Worm (Caenorhabditis elegans) whole organism, L4/young adult: Measurements from ENCODE around the gene mltn-5.

Experiments
- W03F9.2 ChIP-seq: fragments of 150-350 bp; optimal IDR thresholded peaks from 2 replicates; lab custom pipeline; 2014; ENCODE audit warnings: missing biosample characterization, missing genetic modification characterization
- dao-5 ChIP-seq: sonication (generic microtip); optimal IDR thresholded peaks from 2 replicates; lab custom pipeline; 2016; ENCODE audit warnings: missing genotype, missing genetic modification characterization, moderate library complexity, missing compliant biosample characterization
- him-1 ChIP-seq: sonication (generic microtip); optimal IDR thresholded peaks from 2 replicates; lab custom pipeline; 2016; ENCODE audit warnings: missing genotype, missing genetic modification reagents, missing genetic modification characterization, missing compliant biosample characterization

The mltn-5 gene

DNA sequence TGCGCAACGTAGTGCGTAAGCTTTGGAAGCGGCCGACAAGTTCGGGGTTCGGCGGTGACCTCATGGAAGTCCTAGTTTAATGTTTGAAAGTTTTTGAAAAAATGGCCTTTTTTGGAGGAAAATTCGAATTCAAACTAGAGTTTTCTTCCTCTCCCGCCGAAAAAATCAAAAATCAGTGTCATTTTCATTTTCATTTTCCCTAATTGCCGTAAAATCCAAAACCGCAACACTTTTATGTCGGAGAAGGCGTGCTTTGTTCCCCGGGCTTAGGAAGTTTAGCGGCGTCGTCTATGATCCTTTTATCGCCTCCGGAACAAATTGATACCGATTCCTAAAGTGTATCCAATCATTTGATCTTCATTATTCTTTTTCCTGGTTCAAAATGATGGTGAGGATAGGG lies at the start of gene mltn-5:
mltn-5 (plus strand) TSS at position 301 of the 400 bp plus-strand sequence.
- TF ChIP-seq dao-5 (tag; lab: Kevin White, UChicago): no peak
- no peak for TF ChIP-seq W03F9.2 (tag; lab: Kevin White, UChicago)
- TF ChIP-seq him-1 (tag; lab: Kevin White, UChicago): no peak

ce11 chrII:13875734-13876133 lies 49.3 kb upstream of the mltn-5 start, which contains the start of gene ing-3:
TSS of gene ing-3 (plus strand) at chrII:13876034.
- TF ChIP-seq W03F9.2 (tag; lab: Kevin White, UChicago) (no peak), dao-5 (tag; lab: Kevin White, UChicago) (no peak), him-1 (tag; lab: Kevin White, UChicago) (no peak)

DNA sequence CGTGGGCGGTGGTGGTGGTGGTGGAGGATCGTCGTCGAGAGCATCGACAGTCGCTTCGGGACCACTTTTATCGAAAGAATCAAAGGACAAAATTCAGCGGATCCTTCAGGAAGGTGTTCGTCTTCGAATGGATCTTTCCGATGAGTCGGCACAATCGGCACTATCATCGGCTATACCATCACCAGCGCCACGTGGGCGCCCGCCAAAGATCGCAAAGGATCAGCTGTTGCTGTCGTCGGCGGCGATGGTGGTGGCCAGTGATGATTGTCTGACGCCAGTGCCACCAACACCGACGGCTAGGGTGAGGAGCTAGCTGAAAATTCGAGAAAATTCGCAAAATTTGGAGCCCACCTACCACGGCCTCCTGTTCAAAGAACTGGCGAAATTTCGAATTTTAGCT lies 47.0 kb upstream of the mltn-5 start:
- TF ChIP-seq W03F9.2 (tag; lab: Kevin White, UChicago) (no peak), dao-5 (tag; lab: Kevin White, UChicago) (no peak), him-1 (tag; lab: Kevin White, UChicago) (no peak)

- TF ChIP-seq dao-5 (tag; lab: Kevin White, UChicago) (no peak), W03F9.2 (tag; lab: Kevin White, UChicago) (no peak), him-1 (tag; lab: Kevin White, UChicago) (no peak)
Measured at ce11 chrII:13879589-13879988, 45.4 kb upstream of the mltn-5 start.

DNA sequence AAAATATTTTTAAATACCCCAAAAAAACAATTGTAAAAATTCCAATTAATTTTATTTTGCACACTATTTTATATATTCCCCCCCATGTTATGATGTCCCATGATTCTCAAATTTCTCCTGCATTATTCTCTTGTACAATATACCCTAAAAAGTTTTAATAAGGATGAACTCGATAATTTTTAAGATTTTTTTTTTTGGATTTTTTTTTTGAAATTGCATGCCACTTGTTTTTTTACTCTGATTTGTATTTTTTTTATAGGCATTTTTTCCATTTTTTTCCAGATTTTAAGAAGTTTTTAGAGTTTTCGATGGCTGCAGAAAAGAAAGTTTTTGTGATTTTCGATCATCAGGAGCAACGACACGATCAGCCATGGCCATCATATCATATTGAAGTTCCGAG lies 42.6 kb upstream of the mltn-5 start, which contains the start of gene hda-10:
hda-10 (plus strand) TSS at position 301 of the 400 bp plus-strand sequence.
- no peak for TF ChIP-seq dao-5 (tag; lab: Kevin White, UChicago)
- TF ChIP-seq him-1 (tag; lab: Kevin White, UChicago): no peak
- TF ChIP-seq W03F9.2 (tag; lab: Kevin White, UChicago): no peak

DNA sequence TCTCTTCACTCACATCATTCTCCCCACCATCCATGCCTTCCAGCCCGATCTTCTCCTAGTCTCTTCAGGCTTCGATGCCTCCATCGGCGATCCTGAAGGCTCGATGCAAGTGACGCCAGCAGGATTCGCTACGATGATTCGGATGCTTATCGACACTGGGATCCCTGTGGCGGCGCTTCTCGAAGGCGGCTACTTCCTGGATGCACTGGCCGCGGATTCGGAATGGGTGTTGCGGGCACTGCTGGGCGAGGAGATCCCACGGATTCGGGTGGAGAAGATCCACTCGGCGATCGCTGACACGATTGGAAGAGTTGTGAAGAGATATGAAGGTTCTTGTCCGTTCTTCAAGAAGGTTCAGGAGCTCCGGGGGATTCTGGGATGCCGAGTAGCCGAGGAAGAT lies 38.6 kb upstream of the mltn-5 start:
- TF ChIP-seq dao-5 (tag; lab: Kevin White, UChicago) (no peak), him-1 (tag; lab: Kevin White, UChicago) (no peak), W03F9.2 (tag; lab: Kevin White, UChicago) (no peak)

- TF ChIP-seq dao-5 (tag; lab: Kevin White, UChicago) (no peak), W03F9.2 (tag; lab: Kevin White, UChicago) (peak; percentile 51)
Measured at ce11 chrII:13888278-13888677, 36.7 kb upstream of the mltn-5 start, which contains the start of gene mcd-1. TSS of gene mcd-1 (plus strand) at chrII:13888544.

- TF ChIP-seq W03F9.2 (tag; lab: Kevin White, UChicago) (no peak), dao-5 (tag; lab: Kevin White, UChicago) (no peak), him-1 (tag; lab: Kevin White, UChicago) (no peak)
Measured at ce11 chrII:13896279-13896774, 28.7 kb upstream of the mltn-5 start.

DNA sequence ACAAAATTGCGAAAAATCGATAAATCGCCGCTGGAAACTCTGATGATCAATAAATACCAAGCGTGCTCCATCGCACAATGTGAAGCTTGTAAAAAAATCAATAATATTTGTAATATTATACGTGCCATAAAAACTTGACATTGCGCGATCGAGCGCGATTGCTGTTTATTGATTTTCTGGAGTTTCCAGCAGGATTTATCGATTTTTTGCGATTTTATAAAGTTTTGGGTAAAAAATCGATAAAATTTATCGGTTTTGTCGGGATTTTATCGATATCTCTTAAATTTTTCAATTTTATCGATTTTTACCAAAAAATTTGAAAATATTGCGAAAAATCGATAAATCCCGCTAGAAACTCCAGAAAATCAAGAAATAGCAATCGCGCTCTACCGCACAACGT lies 25.2 kb upstream of the mltn-5 start:
- TF ChIP-seq him-1 (tag; lab: Kevin White, UChicago): no peak
- no peak for TF ChIP-seq W03F9.2 (tag; lab: Kevin White, UChicago)
- no peak for TF ChIP-seq dao-5 (tag; lab: Kevin White, UChicago)

ce11 chrII:13902014-13902413 lies 23.0 kb upstream of the mltn-5 start, which contains the start of gene W02B8.1:
TSS of gene W02B8.1 (minus strand) at chrII:13902114.
- no peak for TF ChIP-seq W03F9.2 (tag; lab: Kevin White, UChicago)
- TF ChIP-seq dao-5 (tag; lab: Kevin White, UChicago): no peak
- no peak for TF ChIP-seq him-1 (tag; lab: Kevin White, UChicago)

DNA sequence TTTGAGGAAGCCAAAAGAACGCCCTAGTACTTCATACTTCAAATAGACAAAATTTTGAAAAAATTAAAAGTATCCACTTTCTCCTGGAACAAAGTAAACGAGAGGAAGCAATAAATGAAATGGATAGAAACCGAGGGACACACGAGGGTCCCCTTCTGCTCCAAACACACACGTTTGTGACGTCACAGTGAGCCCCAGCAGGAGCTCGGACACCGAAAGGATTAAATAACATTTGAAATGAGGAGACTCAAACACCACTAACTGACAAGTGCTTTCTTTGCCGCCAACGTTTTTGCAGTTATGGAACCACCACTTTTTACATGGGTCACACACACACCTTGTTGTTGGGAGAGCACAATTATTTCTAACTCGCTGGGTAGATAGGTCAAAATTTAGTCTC lies 21.5 kb upstream of the mltn-5 start:
- TF ChIP-seq dao-5 (tag; lab: Kevin White, UChicago) (no peak), W03F9.2 (tag; lab: Kevin White, UChicago) (no peak), him-1 (tag; lab: Kevin White, UChicago) (no peak)

- TF ChIP-seq dao-5 (tag; lab: Kevin White, UChicago) (no peak), W03F9.2 (tag; lab: Kevin White, UChicago) (no peak), him-1 (tag; lab: Kevin White, UChicago) (no peak)
Measured at ce11 chrII:13907615-13908014, 17.4 kb upstream of the mltn-5 start.

DNA sequence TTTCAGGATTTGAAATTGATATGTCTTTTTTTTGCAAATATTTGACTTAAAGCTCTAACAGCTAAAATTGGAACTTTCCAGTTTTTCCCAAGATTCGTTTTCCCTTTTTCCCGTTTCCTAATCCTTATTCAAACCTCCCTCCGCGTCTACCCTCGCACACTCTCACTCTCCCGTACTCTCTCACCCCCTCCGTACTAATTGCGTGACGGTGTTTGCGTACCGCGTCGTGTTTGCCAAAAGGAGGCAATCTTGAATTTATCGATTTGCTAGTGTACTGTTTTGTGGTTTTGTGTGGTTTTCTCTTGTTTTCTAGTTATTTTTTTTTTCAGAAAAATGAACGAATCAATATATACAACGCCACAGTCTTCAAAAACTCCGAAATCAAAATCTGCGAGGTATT lies 16.4 kb upstream of the mltn-5 start, which contains the start of gene citk-1:
citk-1 (plus strand) TSS at position 323 of the 400 bp plus-strand sequence.
- TF ChIP-seq dao-5 (tag; lab: Kevin White, UChicago) (no peak), W03F9.2 (tag; lab: Kevin White, UChicago) (no peak), him-1 (tag; lab: Kevin White, UChicago) (peak; percentile 43)

DNA sequence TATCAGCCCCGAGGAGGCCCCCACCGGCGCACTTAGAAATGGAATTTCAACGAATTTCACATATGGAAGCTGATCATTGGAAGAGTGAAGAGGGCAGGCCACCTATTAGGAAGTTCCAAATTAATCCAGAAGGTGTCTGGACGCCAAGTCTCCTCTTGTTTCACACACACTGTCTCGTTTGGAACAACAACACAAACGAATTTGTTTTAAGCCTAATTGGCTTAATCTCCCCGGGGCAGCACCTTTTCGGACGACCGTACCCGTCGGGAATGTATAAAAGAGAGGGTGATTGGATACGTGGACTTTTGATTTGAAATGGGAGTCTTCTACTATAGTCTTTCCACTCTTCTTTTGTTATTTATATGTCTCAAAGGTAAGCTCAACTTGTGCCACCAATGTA lies 9.0 kb upstream of the mltn-5 start, which contains the start of gene mltn-3:
mltn-3 (plus strand) TSS at position 301 of the 400 bp plus-strand sequence.
- no peak for TF ChIP-seq him-1 (tag; lab: Kevin White, UChicago)
- no peak for TF ChIP-seq W03F9.2 (tag; lab: Kevin White, UChicago)
- no peak for TF ChIP-seq dao-5 (tag; lab: Kevin White, UChicago)
